Worm (Caenorhabditis elegans): ENCODE measurements around the gene acr-18.

DNA sequence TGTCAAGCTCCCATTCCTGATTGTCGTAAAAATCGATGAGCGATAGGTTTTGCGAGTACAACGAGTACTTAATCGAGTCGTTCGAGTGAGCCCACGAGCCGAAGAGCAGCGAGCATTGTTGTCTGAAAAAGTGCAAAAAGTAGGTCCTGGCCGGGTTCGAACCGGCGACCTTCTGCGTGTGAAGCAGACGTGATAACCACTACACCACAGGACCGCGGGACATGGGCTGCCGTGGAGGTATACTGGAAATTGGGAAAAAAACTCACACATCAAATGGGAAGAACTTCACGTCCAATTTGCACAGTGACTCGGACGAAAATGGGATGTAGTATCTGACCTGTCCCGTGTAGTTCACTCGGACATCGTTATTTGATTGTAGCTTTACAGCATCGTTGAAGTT lies 43.6 kb downstream of the acr-18 start:
- no peak for TF ChIP-seq ztf-11 (tag; optimal IDR thresholded peaks at IDR 0.05)
- no peak for TF ChIP-seq unc-62 (GFP tag; optimal IDR thresholded peaks at IDR 0.05)
- no peak for TF ChIP-seq skn-1 (tag; optimal IDR thresholded peaks at IDR 0.05)
